Fruit fly (Drosophila melanogaster) whole organism, embryonic: Measurements from ENCODE around the gene CG5910.

Source experiments
- Abd-B ChIP-seq: fragments of 200-800 bp; sonication (Bioruptor generic); optimal IDR thresholded peaks from 2 replicates; lab custom pipeline; 2018; ENCODE audit warnings: missing biosample characterization, mild to moderate bottlenecking, missing genetic modification characterization, moderate library complexity
- BEAF-32 ChIP-seq: fragments of 200-800 bp; sonication (Bioruptor generic); optimal IDR thresholded peaks from 3 replicates; lab custom pipeline; 2017; ENCODE audit warnings: missing biosample characterization, missing genetic modification characterization, mild to moderate bottlenecking, moderate library complexity, missing genetic modification reagents
- CG11247 ChIP-seq: fragments of 200-800 bp; sonication (Bioruptor generic); IDR thresholded peaks from 2 replicates; pipeline ENCODE4 v1.3.6; 2022; ENCODE audit warnings: missing biosample characterization, missing genetic modification characterization
- CG12071 ChIP-seq: fragments of 200-800 bp; sonication (Bioruptor generic); optimal IDR thresholded peaks from 3 replicates; lab custom pipeline; 2018; ENCODE audit warnings: missing biosample characterization, mild to moderate bottlenecking, missing genetic modification characterization
- CG12236 ChIP-seq: fragments of 200-800 bp; sonication (Bioruptor generic); optimal IDR thresholded peaks from 2 replicates; lab custom pipeline; 2016; ENCODE audit warnings: missing biosample characterization, missing genetic modification characterization
- CG13296 ChIP-seq: fragments of 200-800 bp; sonication (Bioruptor generic); optimal IDR thresholded peaks from 3 replicates; lab custom pipeline; 2018; ENCODE audit warnings: missing biosample characterization, mild to moderate bottlenecking, missing genetic modification characterization
- CG17186 ChIP-seq: fragments of 200-800 bp; sonication (Bioruptor generic); optimal IDR thresholded peaks from 3 replicates; lab custom pipeline; 2017; ENCODE audit warnings: missing biosample characterization, missing genetic modification reagents, missing genetic modification characterization
- CG17802 ChIP-seq: fragments of 200-800 bp; sonication (Bioruptor generic); optimal IDR thresholded peaks from 2 replicates; lab custom pipeline; 2018; ENCODE audit warnings: missing biosample characterization, mild to moderate bottlenecking, missing genetic modification characterization, moderate library complexity
- CG18476 ChIP-seq: fragments of 200-800 bp; sonication (Bioruptor generic); optimal IDR thresholded peaks from 2 replicates; lab custom pipeline; 2016; ENCODE audit warnings: missing biosample characterization, mild to moderate bottlenecking, missing genetic modification characterization
- CG34376 ChIP-seq: fragments of 200-800 bp; sonication (Bioruptor generic); optimal IDR thresholded peaks from 2 replicates; lab custom pipeline; 2018; ENCODE audit warnings: missing biosample characterization, mild to moderate bottlenecking, missing genetic modification characterization
- CG7786 ChIP-seq: fragments of 200-800 bp; sonication (Bioruptor generic); optimal IDR thresholded peaks from 2 replicates; lab custom pipeline; 2016; ENCODE audit warnings: missing biosample characterization, missing genetic modification characterization
- CG7839 ChIP-seq: fragments of 200-800 bp; sonication (Bioruptor generic); optimal IDR thresholded peaks from 3 replicates; lab custom pipeline; 2018; ENCODE audit warnings: missing biosample characterization, mild to moderate bottlenecking, missing genetic modification characterization, moderate library complexity
- CG8281 ChIP-seq: fragments of 200-800 bp; sonication (Bioruptor generic); optimal IDR thresholded peaks from 2 replicates; lab custom pipeline; 2018; ENCODE audit warnings: missing biosample characterization, mild to moderate bottlenecking, missing genetic modification characterization, moderate library complexity
- CG8359 ChIP-seq: fragments of 200-800 bp; sonication (Bioruptor generic); optimal IDR thresholded peaks from 2 replicates; lab custom pipeline; 2017; ENCODE audit warnings: missing biosample characterization, mild to moderate bottlenecking, missing genetic modification characterization, borderline replicate concordance
- CG9215 ChIP-seq: fragments of 200-800 bp; sonication (Bioruptor generic); IDR thresholded peaks from 2 replicates; pipeline ENCODE4 v1.3.6; 2022; ENCODE audit warnings: missing biosample characterization, missing genetic modification characterization
- Camta ChIP-seq: fragments of 200-800 bp; sonication (Bioruptor generic); optimal IDR thresholded peaks from 2 replicates; lab custom pipeline; 2016; ENCODE audit warnings: missing biosample characterization, missing genetic modification characterization
- CoRest ChIP-seq: fragments of 200-800 bp; sonication (Bioruptor generic); optimal IDR thresholded peaks from 3 replicates; lab custom pipeline; 2018; ENCODE audit warnings: missing biosample characterization, mild to moderate bottlenecking, missing genetic modification characterization, moderate library complexity
- CrebB ChIP-seq: fragments of 200-800 bp; sonication (Bioruptor generic); optimal IDR thresholded peaks from 3 replicates; lab custom pipeline; 2018; ENCODE audit warnings: missing biosample characterization, mild to moderate bottlenecking, missing genetic modification characterization
- Dip3 ChIP-seq: fragments of 200-800 bp; sonication (Bioruptor generic); optimal IDR thresholded peaks from 3 replicates; lab custom pipeline; 2016; ENCODE audit warnings: missing biosample characterization, missing genetic modification characterization
- ERR ChIP-seq: fragments of 200-800 bp; sonication (Bioruptor generic); optimal IDR thresholded peaks from 2 replicates; lab custom pipeline; 2016; ENCODE audit warnings: missing biosample characterization, missing genetic modification characterization
- GATAe ChIP-seq: fragments of 200-800 bp; sonication (Bioruptor generic); conservative IDR thresholded peaks from 2 replicates; pipeline ENCODE4 v1.3.6; 2022; ENCODE audit warnings: missing biosample characterization, missing genetic modification characterization
- HLH3B ChIP-seq: fragments of 200-800 bp; sonication (Bioruptor generic); IDR thresholded peaks from 2 replicates; pipeline ENCODE4 v1.3.6; 2022; ENCODE audit warnings: missing biosample characterization, missing genetic modification characterization
- Hey ChIP-seq: fragments of 200-800 bp; sonication (Bioruptor generic); optimal IDR thresholded peaks from 3 replicates; lab custom pipeline; 2018; ENCODE audit warnings: missing biosample characterization, mild to moderate bottlenecking, missing genetic modification characterization
- Hr51 ChIP-seq, 2 experiments: fragments of 200-800 bp; sonication (Bioruptor generic); optimal IDR thresholded peaks; 2 replicates in 1 of 2; 3 replicates in 1 of 2; lab custom pipeline; 2016 to 2018; ENCODE audit warnings: missing biosample characterization in 2 of 2, missing genetic modification characterization in 2 of 2, mild to moderate bottlenecking in 1 of 2, moderate library complexity in 1 of 2
- Meics ChIP-seq: fragments of 200-800 bp; sonication (Bioruptor generic); optimal IDR thresholded peaks from 2 replicates; lab custom pipeline; 2017; ENCODE audit warnings: missing biosample characterization, mild to moderate bottlenecking, missing genetic modification characterization
- Poxn ChIP-seq: fragments of 200-800 bp; sonication (Bioruptor generic); IDR thresholded peaks from 2 replicates; pipeline ENCODE4 v1.3.6; 2022; ENCODE audit warnings: missing biosample characterization, missing genetic modification characterization
- Ptx1 ChIP-seq: fragments of 200-800 bp; sonication (Bioruptor generic); IDR thresholded peaks from 2 replicates; pipeline ENCODE4 v1.3.6; 2022; ENCODE audit warnings: missing biosample characterization, missing genetic modification characterization
- Sox102F ChIP-seq: fragments of 200-800 bp; sonication (Bioruptor generic); optimal IDR thresholded peaks from 2 replicates; lab custom pipeline; 2018; ENCODE audit warnings: missing biosample characterization, mild to moderate bottlenecking, missing genetic modification characterization, moderate library complexity
- Xbp1 ChIP-seq: fragments of 200-800 bp; sonication (Bioruptor generic); optimal IDR thresholded peaks from 3 replicates; lab custom pipeline; 2016; ENCODE audit warnings: missing biosample characterization, mild to moderate bottlenecking, missing genetic modification characterization
- bab2 ChIP-seq: fragments of 200-800 bp; sonication (Bioruptor generic); optimal IDR thresholded peaks from 2 replicates; lab custom pipeline; 2016; ENCODE audit warnings: missing biosample characterization, missing genetic modification characterization
- bsh ChIP-seq, 2 experiments: fragments of 200-800 bp; sonication (Bioruptor generic); optimal IDR thresholded peaks; 2 replicates each; lab custom pipeline; 2017 to 2018; ENCODE audit warnings: mild to moderate bottlenecking in 2 of 2, missing biosample characterization in 2 of 2, missing genetic modification characterization in 2 of 2, moderate library complexity in 1 of 2
- cas ChIP-seq: fragments of 200-800 bp; sonication (Bioruptor generic); IDR thresholded peaks from 2 replicates; pipeline ENCODE4 v1.3.6; 2022; ENCODE audit warnings: missing biosample characterization, missing genetic modification characterization
- chinmo ChIP-seq: fragments of 200-800 bp; sonication (Bioruptor generic); IDR thresholded peaks from 4 replicates; pipeline ENCODE4 v1.3.6; 2022; ENCODE audit warnings: missing biosample characterization, missing genetic modification characterization; ENCODE audit not compliant: partially characterized antibody
- cwo ChIP-seq: fragments of 200-800 bp; sonication (Bioruptor generic); optimal IDR thresholded peaks from 3 replicates; lab custom pipeline; 2017; ENCODE audit warnings: missing biosample characterization, missing genetic modification characterization, mild to moderate bottlenecking, moderate library complexity, missing genetic modification reagents
- dan ChIP-seq: fragments of 200-800 bp; sonication (Bioruptor generic); IDR thresholded peaks from 2 replicates; pipeline ENCODE4 v1.3.6; 2022; ENCODE audit warnings: missing biosample characterization, missing genetic modification characterization
- en ChIP-seq: fragments of 200-800 bp; sonication (Bioruptor generic); optimal IDR thresholded peaks from 2 replicates; lab custom pipeline; 2016; ENCODE audit warnings: missing biosample characterization, missing genetic modification characterization
- fru ChIP-seq: fragments of >200 bp; optimal IDR thresholded peaks from 2 replicates; lab custom pipeline; 2017
- gcm ChIP-seq: fragments of 200-800 bp; sonication (Bioruptor generic); optimal IDR thresholded peaks from 2 replicates; lab custom pipeline; 2019; ENCODE audit warnings: missing biosample characterization, mild to moderate bottlenecking, missing genetic modification characterization, moderate library complexity
- gcm2 ChIP-seq: fragments of 200-800 bp; sonication (Bioruptor generic); optimal IDR thresholded peaks from 2 replicates; lab custom pipeline; 2016; ENCODE audit warnings: missing biosample characterization, missing genetic modification characterization
- gsb ChIP-seq: fragments of 200-800 bp; sonication (Bioruptor generic); IDR thresholded peaks from 2 replicates; pipeline ENCODE4 v1.3.6; 2022; ENCODE audit warnings: missing biosample characterization, missing genetic modification characterization
- kni ChIP-seq: fragments of 200-800 bp; sonication (Bioruptor generic); optimal IDR thresholded peaks from 3 replicates; lab custom pipeline; 2017; ENCODE audit warnings: mild to moderate bottlenecking, missing biosample characterization, missing genetic modification reagents, missing genetic modification characterization
- nerfin-2 ChIP-seq: fragments of 200-800 bp; sonication (Bioruptor generic); IDR thresholded peaks from 2 replicates; pipeline ENCODE4 v1.3.6; 2022; ENCODE audit warnings: missing biosample characterization, missing genetic modification characterization; ENCODE audit not compliant: partially characterized antibody
- nom ChIP-seq: fragments of 200-800 bp; sonication (Bioruptor generic); optimal IDR thresholded peaks from 2 replicates; lab custom pipeline; 2017; ENCODE audit warnings: missing biosample characterization, missing genetic modification characterization, mild to moderate bottlenecking, moderate library complexity, missing genetic modification reagents
- onecut ChIP-seq: fragments of 200-800 bp; sonication (Bioruptor generic); IDR thresholded peaks from 2 replicates; pipeline ENCODE4 v1.3.6; 2022; ENCODE audit warnings: missing biosample characterization, missing genetic modification characterization
- pfk ChIP-seq: fragments of 200-800 bp; sonication (Bioruptor generic); optimal IDR thresholded peaks from 2 replicates; lab custom pipeline; 2018; ENCODE audit warnings: missing biosample characterization, mild to moderate bottlenecking, missing genetic modification characterization, moderate library complexity
- sens ChIP-seq: fragments of 200-800 bp; sonication (Bioruptor generic); peaks from one replicate; lab custom pipeline; 2016; ENCODE audit warnings: missing biosample characterization, missing genetic modification characterization
- sisA ChIP-seq: fragments of 200-800 bp; sonication (Bioruptor generic); IDR thresholded peaks from 2 replicates; pipeline ENCODE4 v1.3.6; 2022; ENCODE audit warnings: missing biosample characterization, missing genetic modification characterization
- tio ChIP-seq: fragments of 200-800 bp; sonication (Bioruptor generic); optimal IDR thresholded peaks from 2 replicates; lab custom pipeline; 2017; ENCODE audit warnings: missing biosample characterization, missing genetic modification characterization, inconsistent platforms
- vnd ChIP-seq: fragments of 200-800 bp; sonication (Bioruptor generic); IDR thresholded peaks from 3 replicates; pipeline ENCODE4 v1.3.6; 2022; ENCODE audit warnings: missing biosample characterization, missing genetic modification characterization; ENCODE audit not compliant: partially characterized antibody
- zfh1 ChIP-seq: fragments of 200-800 bp; sonication (Bioruptor generic); IDR thresholded peaks from 3 replicates; pipeline ENCODE4 v1.3.6; 2022; ENCODE audit warnings: missing biosample characterization, missing genetic modification characterization

The CG5910 gene

dm6 chr3L:20474789-20475208, 32.6 kb downstream of the CG5910 start:
- no peak for TF ChIP-seq GATAe (GFP tag; lab: Robert Waterston, UW)
- peak; percentile 55 for TF ChIP-seq en
- no peak for TF ChIP-seq CG11247 (GFP tag; lab: Robert Waterston, UW)
- TF ChIP-seq BEAF-32 (GFP tag; lab: Kevin White, UChicago): peak; percentile 31
- peak; percentile 85 for TF ChIP-seq CG7839 (tag; lab: Kevin White, UChicago)
- peak; percentile 68 for TF ChIP-seq CG12236 (GFP tag; lab: Kevin White, UChicago)
- TF ChIP-seq Xbp1 (GFP tag; lab: Kevin White, UChicago): peak; percentile 94
- no peak for TF ChIP-seq zfh1 (GFP tag; lab: Robert Waterston, UW)
- peak; percentile 48 for TF ChIP-seq CG17186 (GFP tag; lab: Kevin White, UChicago)
- peak; percentile 83 for TF ChIP-seq tio (GFP tag; lab: Kevin White, UChicago)
- peak; percentile 65 for TF ChIP-seq kni (GFP tag; lab: Kevin White, UChicago)
- TF ChIP-seq CrebB (tag; lab: Kevin White, UChicago): peak; percentile 78
- peak; percentile 84 for TF ChIP-seq Camta (GFP tag; lab: Kevin White, UChicago)
- peak; percentile 60 for TF ChIP-seq pfk (GFP tag; lab: Kevin White, UChicago)
- TF ChIP-seq HLH3B (GFP tag; lab: Robert Waterston, UW): no peak
- TF ChIP-seq CG13296 (GFP tag; lab: Kevin White, UChicago): peak; percentile 88
- TF ChIP-seq CG7786 (GFP tag; lab: Kevin White, UChicago): peak; percentile 84
- peak; percentile 51 for TF ChIP-seq nom (GFP tag; lab: Kevin White, UChicago)
- peak; percentile 86 for TF ChIP-seq CG18476
- no peak for TF ChIP-seq nerfin-2 (GFP tag; lab: Robert Waterston, UW)
- TF ChIP-seq Sox102F (GFP tag; lab: Kevin White, UChicago): peak; percentile 83
- TF ChIP-seq fru (lab: Kevin White, UChicago): no peak
- TF ChIP-seq gcm2 (GFP tag; lab: Kevin White, UChicago): peak; percentile 47
- no peak for TF ChIP-seq sisA (GFP tag; lab: Robert Waterston, UW)
- TF ChIP-seq dan (GFP tag; lab: Robert Waterston, UW): no peak
- peak; percentile 14 for TF ChIP-seq gcm (GFP tag; lab: Kevin White, UChicago)
- peak; percentile 81 for TF ChIP-seq CG12071 (GFP tag; lab: Kevin White, UChicago)
- peak; percentile 89 for TF ChIP-seq bab2 (GFP tag; lab: Kevin White, UChicago)
- TF ChIP-seq cwo (GFP tag; lab: Kevin White, UChicago): peak; percentile 84
- no peak for TF ChIP-seq cas (GFP tag; lab: Robert Waterston, UW)
- TF ChIP-seq CG34376 (GFP tag; lab: Kevin White, UChicago): peak; percentile 84
- TF ChIP-seq CG8359: no peak
- TF ChIP-seq vnd (GFP tag; lab: Robert Waterston, UW): no peak
- no peak for TF ChIP-seq CG9215 (GFP tag; lab: Robert Waterston, UW)
- TF ChIP-seq Poxn (GFP tag; lab: Robert Waterston, UW): no peak
- TF ChIP-seq bsh (GFP tag; optimal IDR thresholded peaks at IDR 0.05; lab: Kevin White, UChicago): peak in 1 of 2 experiments; percentile 79
- TF ChIP-seq Meics (GFP tag; lab: Kevin White, UChicago): peak; percentile 90
- TF ChIP-seq Hr51 (GFP tag; optimal IDR thresholded peaks at IDR 0.05; lab: Kevin White, UChicago): peak; percentile 87 to 92
- TF ChIP-seq chinmo (GFP tag; lab: Robert Waterston, UW): no peak
- TF ChIP-seq Hey: peak; percentile 37
- no peak for TF ChIP-seq gsb
- peak; percentile 64 for TF ChIP-seq CG17802 (tag; lab: Kevin White, UChicago)
- TF ChIP-seq sens: peak; percentile 79
- TF ChIP-seq CG8281 (tag; lab: Kevin White, UChicago): peak; percentile 62
- TF ChIP-seq Abd-B: peak; percentile 84
- peak; percentile 89 for TF ChIP-seq CoRest (tag; lab: Kevin White, UChicago)
- peak; percentile 88 for TF ChIP-seq Dip3 (GFP tag; lab: Kevin White, UChicago)
- peak; percentile 60 for TF ChIP-seq ERR (GFP tag; lab: Kevin White, UChicago)
- no peak for TF ChIP-seq Ptx1 (GFP tag; lab: Robert Waterston, UW)
- TF ChIP-seq onecut (GFP tag; lab: Robert Waterston, UW): peak; percentile 73
